Fruit fly (Drosophila melanogaster): Measurements from ENCODE around the gene CG17929.

DNA sequence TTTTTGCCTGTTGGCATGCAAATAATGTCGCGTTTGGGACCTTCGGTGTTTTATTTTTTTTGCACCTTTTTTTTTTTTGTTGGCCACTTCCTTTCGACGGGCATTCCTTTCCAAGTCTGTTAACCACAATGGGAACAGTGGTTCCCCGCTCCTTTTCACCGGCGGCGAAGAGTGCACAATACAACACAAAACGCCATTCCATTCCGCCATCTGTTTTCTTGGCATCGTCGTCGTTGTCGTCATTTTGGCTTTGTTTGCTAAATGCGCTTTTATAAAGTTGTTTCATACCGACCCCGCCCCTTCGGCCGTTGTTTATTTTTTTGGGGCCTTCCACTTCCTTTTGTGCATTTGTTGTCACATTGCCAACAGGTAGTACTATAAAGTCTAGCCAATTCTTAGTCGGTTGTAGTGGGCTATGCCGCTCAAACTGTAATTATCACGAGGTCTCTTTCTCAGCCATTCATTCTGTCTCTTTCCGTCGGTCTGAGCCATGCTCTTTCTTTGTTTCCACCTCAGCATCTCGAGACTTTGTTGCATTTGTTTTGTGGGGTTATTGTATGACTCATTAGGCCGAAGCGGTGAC is 35.0 kb upstream of the CG17929 start:
- TF ChIP-seq psq (optimal IDR thresholded peaks at IDR 0.05) (no peak), ttk (optimal IDR thresholded peaks at IDR 0.05) (no peak), insv (optimal IDR thresholded peaks at IDR 0.05) (no peak)

Data from Kc167 (cell line).